Fruit fly (Drosophila melanogaster) whole organism, embryonic: ENCODE measurements around the gene asf1.
A peak's percentile ranks its signal among the peaks of the same experiment; 100 is the strongest.

Experiments used
- ATbp ChIP-seq: fragments of 200-800 bp; sonication (Bioruptor generic); optimal IDR thresholded peaks from 2 replicates; lab custom pipeline; 2017; ENCODE audit warnings: missing biosample characterization, mild to moderate bottlenecking, missing genetic modification characterization, missing genetic modification reagents
- Ada2b ChIP-seq: fragments of 200-800 bp; sonication (Bioruptor generic); IDR thresholded peaks from 2 replicates; pipeline ENCODE4 v1.3.6; 2022; ENCODE audit warnings: missing biosample characterization, missing genetic modification characterization
- Asciz ChIP-seq: fragments of 200-800 bp; sonication (Bioruptor generic); optimal IDR thresholded peaks from 2 replicates; lab custom pipeline; 2017; ENCODE audit warnings: missing biosample characterization, mild to moderate bottlenecking, missing genetic modification characterization, missing genetic modification reagents
- B-H2 ChIP-seq: fragments of 200-800 bp; sonication (Bioruptor generic); optimal IDR thresholded peaks from 2 replicates; lab custom pipeline; 2018; ENCODE audit warnings: missing biosample characterization, mild to moderate bottlenecking, missing genetic modification characterization
- Blimp-1 ChIP-seq: fragments of 200-800 bp; sonication (Bioruptor generic); optimal IDR thresholded peaks from 3 replicates; lab custom pipeline; 2018; ENCODE audit warnings: missing biosample characterization, missing genetic modification characterization, mild to moderate bottlenecking, moderate library complexity, missing genetic modification reagents
- Bteb2 ChIP-seq: fragments of 200-800 bp; sonication (Bioruptor generic); optimal IDR thresholded peaks from 2 replicates; lab custom pipeline; 2016; ENCODE audit warnings: missing biosample characterization, missing genetic modification characterization
- CG13296 ChIP-seq: fragments of 200-800 bp; sonication (Bioruptor generic); optimal IDR thresholded peaks from 3 replicates; lab custom pipeline; 2018; ENCODE audit warnings: missing biosample characterization, mild to moderate bottlenecking, missing genetic modification characterization
- CG14710 ChIP-seq: fragments of 200-800 bp; sonication (Bioruptor generic); optimal IDR thresholded peaks from 3 replicates; lab custom pipeline; 2019; ENCODE audit warnings: missing biosample characterization, mild to moderate bottlenecking, missing genetic modification characterization, moderate library complexity
- CG18011 ChIP-seq: fragments of 200-800 bp; sonication (Bioruptor generic); optimal IDR thresholded peaks from 2 replicates; lab custom pipeline; 2017; ENCODE audit warnings: missing biosample characterization, missing genetic modification characterization, mild to moderate bottlenecking, moderate library complexity, missing genotype
- CG2120 ChIP-seq: fragments of 200-800 bp; sonication (Bioruptor generic); optimal IDR thresholded peaks from 3 replicates; lab custom pipeline; 2016; ENCODE audit warnings: missing biosample characterization, missing genetic modification characterization
- CG2129 ChIP-seq: fragments of 200-800 bp; sonication (Bioruptor generic); IDR thresholded peaks from 2 replicates; pipeline ENCODE4 v1.3.6; 2022; ENCODE audit warnings: missing biosample characterization, missing genetic modification characterization; ENCODE audit not compliant: partially characterized antibody
- CG2199 ChIP-seq: fragments of 200-800 bp; sonication (Bioruptor generic); IDR thresholded peaks from 3 replicates; pipeline ENCODE4 v1.3.6; 2022; ENCODE audit warnings: missing biosample characterization, missing genetic modification characterization
- CG2875 ChIP-seq: fragments of 200-800 bp; sonication (Bioruptor generic); optimal IDR thresholded peaks from 2 replicates; lab custom pipeline; 2017; ENCODE audit warnings: missing biosample characterization, mild to moderate bottlenecking, missing genetic modification characterization, missing genetic modification reagents
- CG30020 ChIP-seq: fragments of 200-800 bp; optimal IDR thresholded peaks from 2 replicates; lab custom pipeline; 2019; ENCODE audit warnings: missing biosample characterization, mild to moderate bottlenecking, missing genetic modification characterization, moderate library complexity
- CG3726 ChIP-seq: fragments of 200-800 bp; sonication (Bioruptor generic); IDR thresholded peaks from 3 replicates; pipeline ENCODE4, ENCODE4 v1.3.6; 2022; ENCODE audit warnings: missing biosample characterization, missing genetic modification characterization
- CG4360 ChIP-seq: fragments of 200-800 bp; sonication (Bioruptor generic); IDR thresholded peaks from 2 replicates; pipeline ENCODE4 v1.3.6; 2022; ENCODE audit warnings: missing biosample characterization, missing genetic modification characterization
- CG43689 ChIP-seq: fragments of 200-800 bp; sonication (Bioruptor generic); IDR thresholded peaks from 2 replicates; pipeline ENCODE4 v1.3.6; 2022; ENCODE audit warnings: missing biosample characterization, missing genetic modification characterization
- CG4404 ChIP-seq: fragments of 200-800 bp; sonication (Bioruptor generic); IDR thresholded peaks from 2 replicates; pipeline ENCODE4 v1.3.6; 2022; ENCODE audit warnings: missing biosample characterization, missing genetic modification characterization
- CG5245 ChIP-seq: fragments of 200-800 bp; sonication (Bioruptor generic); optimal IDR thresholded peaks from 3 replicates; lab custom pipeline; 2016; ENCODE audit warnings: missing biosample characterization, missing genetic modification characterization
- CG6175 ChIP-seq: fragments of 200-800 bp; sonication (Bioruptor generic); IDR thresholded peaks from 3 replicates; pipeline ENCODE4 v1.3.6; 2022; ENCODE audit warnings: missing biosample characterization, missing genetic modification characterization
- CG6254 ChIP-seq: fragments of 200-800 bp; sonication (Bioruptor generic); optimal IDR thresholded peaks from 3 replicates; lab custom pipeline; 2017; ENCODE audit warnings: mild to moderate bottlenecking, missing biosample characterization, missing genetic modification reagents, missing genetic modification characterization
- CG6791 ChIP-seq: fragments of 200-800 bp; sonication (Bioruptor generic); IDR thresholded peaks from 3 replicates; pipeline ENCODE4 v1.3.6; 2022; ENCODE audit warnings: missing biosample characterization, missing genetic modification characterization; ENCODE audit not compliant: partially characterized antibody
- CG8478 ChIP-seq: fragments of >200 bp; optimal IDR thresholded peaks from 2 replicates; lab custom pipeline; 2018
- CHES-1-like ChIP-seq: fragments of 200-800 bp; sonication (Bioruptor generic); optimal IDR thresholded peaks from 2 replicates; lab custom pipeline; 2016; ENCODE audit warnings: missing biosample characterization, missing genetic modification characterization
- D19A ChIP-seq: fragments of 200-800 bp; optimal IDR thresholded peaks from 3 replicates; lab custom pipeline; 2019; ENCODE audit warnings: missing biosample characterization, mild to moderate bottlenecking, missing genetic modification characterization, moderate library complexity
- Dip2 ChIP-seq: fragments of 200-800 bp; sonication (Bioruptor generic); IDR thresholded peaks from 2 replicates; pipeline ENCODE4 v1.3.6; 2022; ENCODE audit warnings: missing biosample characterization, missing genetic modification characterization
- Drgx ChIP-seq: fragments of 200-800 bp; sonication (Bioruptor generic); IDR thresholded peaks from 2 replicates; pipeline ENCODE4 v1.3.6; 2022; ENCODE audit warnings: missing biosample characterization, missing genetic modification characterization
- HmgD ChIP-seq: fragments of 200-800 bp; sonication (Bioruptor generic); optimal IDR thresholded peaks from 3 replicates; lab custom pipeline; 2016; ENCODE audit warnings: missing biosample characterization, missing genetic modification characterization
- HmgZ ChIP-seq: fragments of 200-800 bp; sonication (Bioruptor generic); optimal IDR thresholded peaks from 2 replicates; lab custom pipeline; 2018; ENCODE audit warnings: missing biosample characterization, mild to moderate bottlenecking, missing genetic modification characterization
- Hmx ChIP-seq: fragments of 200-800 bp; sonication (Bioruptor generic); optimal IDR thresholded peaks from 2 replicates; lab custom pipeline; 2016; ENCODE audit warnings: missing biosample characterization, missing genetic modification characterization
- Mrtf ChIP-seq: fragments of 200-800 bp; sonication (Bioruptor generic); IDR thresholded peaks from 3 replicates; pipeline ENCODE4 v1.3.6; 2022; ENCODE audit warnings: missing biosample characterization, missing genetic modification characterization
- Oli ChIP-seq: fragments of 200-800 bp; sonication (Bioruptor generic); optimal IDR thresholded peaks from 2 replicates; lab custom pipeline; 2018; ENCODE audit warnings: missing biosample characterization, mild to moderate bottlenecking, missing genetic modification characterization, moderate library complexity
- TFAM ChIP-seq: fragments of 200-800 bp; sonication (Bioruptor generic); optimal IDR thresholded peaks from 2 replicates; lab custom pipeline; 2017; ENCODE audit warnings: missing biosample characterization, missing genetic modification characterization, inconsistent platforms
- Tbp ChIP-seq: fragments of >200 bp; optimal IDR thresholded peaks from 2 replicates; lab custom pipeline; 2018; ENCODE audit warnings: missing biosample characterization, missing genetic modification characterization
- ab ChIP-seq: fragments of 200-800 bp; sonication (Bioruptor generic); optimal IDR thresholded peaks from 2 replicates; lab custom pipeline; 2016; ENCODE audit warnings: missing biosample characterization, missing genetic modification characterization
- crc ChIP-seq: fragments of 200-800 bp; sonication (Bioruptor generic); optimal IDR thresholded peaks from 2 replicates; lab custom pipeline; 2016; ENCODE audit warnings: missing biosample characterization, missing genetic modification characterization
- disco-r ChIP-seq: fragments of 200-800 bp; sonication (Bioruptor generic); optimal IDR thresholded peaks from 2 replicates; lab custom pipeline; 2016; ENCODE audit warnings: missing biosample characterization, missing genetic modification characterization
- dmrt11E ChIP-seq: fragments of 200-800 bp; sonication (Bioruptor generic); optimal IDR thresholded peaks from 3 replicates; lab custom pipeline; 2018; ENCODE audit warnings: missing biosample characterization, mild to moderate bottlenecking, missing genetic modification characterization, moderate library complexity
- ham ChIP-seq: fragments of 200-800 bp; sonication (Bioruptor generic); IDR thresholded peaks from 2 replicates; pipeline ENCODE4 v1.3.6; 2022; ENCODE audit warnings: missing biosample characterization, missing genetic modification characterization
- insv ChIP-seq, 2 experiments: fragments of 200-800 bp; sonication (Bioruptor generic); optimal IDR thresholded peaks; 3 replicates each; lab custom pipeline; 2016 to 2018; ENCODE audit warnings: missing biosample characterization in 2 of 2, missing genetic modification characterization in 2 of 2
- inv ChIP-seq: fragments of 200-800 bp; sonication (Bioruptor generic); IDR thresholded peaks from 2 replicates; pipeline ENCODE4 v1.3.6; 2022; ENCODE audit warnings: missing biosample characterization, missing genetic modification characterization; ENCODE audit not compliant: partially characterized antibody
- ken ChIP-seq: fragments of 200-800 bp; sonication (Bioruptor generic); IDR thresholded peaks from 3 replicates; pipeline ENCODE4 v1.3.6; 2022; ENCODE audit warnings: missing biosample characterization, missing genetic modification characterization
- maf-S ChIP-seq: fragments of 200-800 bp; sonication (Bioruptor generic); optimal IDR thresholded peaks from 2 replicates; lab custom pipeline; 2016; ENCODE audit warnings: missing biosample characterization, missing genetic modification characterization
- nom ChIP-seq: fragments of 200-800 bp; sonication (Bioruptor generic); optimal IDR thresholded peaks from 2 replicates; lab custom pipeline; 2017; ENCODE audit warnings: missing biosample characterization, missing genetic modification characterization, mild to moderate bottlenecking, moderate library complexity, missing genetic modification reagents
- pho ChIP-seq: fragments of 200-800 bp; sonication (Bioruptor generic); optimal IDR thresholded peaks from 2 replicates; lab custom pipeline; 2016; ENCODE audit warnings: missing biosample characterization, missing genetic modification characterization
- scrt ChIP-seq: fragments of 200-800 bp; sonication (Bioruptor generic); optimal IDR thresholded peaks from 2 replicates; lab custom pipeline; 2018; ENCODE audit warnings: missing biosample characterization, mild to moderate bottlenecking, missing genetic modification characterization, moderate library complexity
- shn ChIP-seq: fragments of 200-800 bp; sonication (Bioruptor generic); optimal IDR thresholded peaks from 3 replicates; lab custom pipeline; 2016; ENCODE audit warnings: missing biosample characterization, missing genetic modification characterization
- tx ChIP-seq: fragments of 200-800 bp; sonication (Bioruptor generic); optimal IDR thresholded peaks from 2 replicates; lab custom pipeline; 2016; ENCODE audit warnings: missing biosample characterization, missing genetic modification characterization
- unc-4 ChIP-seq: fragments of 200-800 bp; sonication (Bioruptor generic); IDR thresholded peaks from 2 replicates; pipeline ENCODE4 v1.3.6; 2022; ENCODE audit warnings: missing biosample characterization, missing genetic modification characterization; ENCODE audit not compliant: partially characterized antibody
- zen ChIP-seq: fragments of 200-800 bp; sonication (Bioruptor generic); optimal IDR thresholded peaks from 3 replicates; lab custom pipeline; 2018; ENCODE audit warnings: missing biosample characterization, mild to moderate bottlenecking, missing genetic modification characterization, moderate library complexity

Gene asf1

dm6 chr3L:19618072-19618958, at the start of gene asf1 (continued):
- TF ChIP-seq CG43689 (GFP tag; lab: Robert Waterston, UW) (no peak), Drgx (GFP tag; lab: Robert Waterston, UW) (peak; percentile 51), insv (GFP tag; optimal IDR thresholded peaks at IDR 0.05; lab: Kevin White, UChicago) (peak; percentile 92 to 98), unc-4 (GFP tag; lab: Robert Waterston, UW) (peak; percentile 73), tx (peak; percentile 40), Bteb2 (GFP tag; lab: Kevin White, UChicago) (no peak), ham (GFP tag; lab: Robert Waterston, UW) (no peak), Tbp (GFP tag; lab: Kevin White, UChicago) (no peak), CG2120 (GFP tag; lab: Kevin White, UChicago) (peak; percentile 56), CG4404 (no peak), CHES-1-like (GFP tag; lab: Kevin White, UChicago) (peak; percentile 68), CG5245 (GFP tag; lab: Kevin White, UChicago) (no peak), CG30020 (peak; percentile 23), Ada2b (GFP tag; lab: Robert Waterston, UW) (no peak), TFAM (no peak), nom (GFP tag; lab: Kevin White, UChicago) (no peak), Asciz (GFP tag; lab: Kevin White, UChicago) (no peak), crc (GFP tag; lab: Kevin White, UChicago) (no peak), maf-S (no peak), scrt (GFP tag; lab: Kevin White, UChicago) (no peak), Blimp-1 (GFP tag; lab: Kevin White, UChicago) (no peak), ab (GFP tag; lab: Kevin White, UChicago) (no peak), shn (GFP tag; lab: Kevin White, UChicago) (no peak), CG14710 (tag; lab: Kevin White, UChicago) (peak; percentile 67), disco-r (GFP tag; lab: Kevin White, UChicago) (peak; percentile 6), Hmx (GFP tag; lab: Kevin White, UChicago) (no peak), D19A (tag; lab: Kevin White, UChicago) (no peak), Dip2 (no peak), CG13296 (peak; percentile 17), CG6791 (GFP tag; lab: Robert Waterston, UW) (peak; percentile 67), Mrtf (GFP tag; lab: Robert Waterston, UW) (no peak), pho (GFP tag; lab: Kevin White, UChicago) (peak; percentile 49), Oli (no peak), CG2875 (GFP tag; lab: Kevin White, UChicago) (no peak), HmgZ (tag; lab: Kevin White, UChicago) (no peak), CG18011 (GFP tag; lab: Kevin White, UChicago) (no peak), zen (peak; percentile 2), CG2199 (no peak), CG8478 (lab: Kevin White, UChicago) (no peak), inv (GFP tag; lab: Robert Waterston, UW) (peak; percentile 71), HmgD (GFP tag; lab: Kevin White, UChicago) (no peak), dmrt11E (no peak), CG2129 (GFP tag; lab: Robert Waterston, UW) (peak; percentile 47), CG4360 (GFP tag; lab: Robert Waterston, UW) (no peak), CG3726 (GFP tag; lab: Robert Waterston, UW) (no peak), CG6254 (no peak), B-H2 (no peak), ken (GFP tag; lab: Robert Waterston, UW) (no peak), CG6175 (GFP tag; lab: Robert Waterston, UW) (no peak), ATbp (no peak)
